Fruit fly (Drosophila melanogaster): ENCODE results near the gene CG12147.
A peak's percentile ranks its signal among the peaks of the same experiment; 100 is the strongest.

Gene CG12147

dm6 chr3R:5393742-5394391, 33.2 kb downstream of the CG12147 start, which contains the start of gene CG1172:
CG1172 (plus strand) TSS chr3R:5393922.
- TF ChIP-seq CG15710 (tag; optimal IDR thresholded peaks at IDR 0.05) (no peak), CG4496 (GFP tag; IDR thresholded peaks at IDR 0.05) (0 out of 3 replicates have a peak, but pooled peaks have one; percentile 17)

dm6 chr3R:5392621-5393020, 34.4 kb downstream of the CG12147 start, which contains the start of gene kkv:
kkv (minus strand) TSS chr3R:5392866.
- no peak for TF ChIP-seq gl (tag; optimal IDR thresholded peaks at IDR 0.05)
- no peak for TF ChIP-seq CG13204 (GFP tag; optimal IDR thresholded peaks at IDR 0.05)
- TF ChIP-seq CG34367 (tag; optimal IDR thresholded peaks at IDR 0.05) = no peak
- no peak for TF ChIP-seq Pif1B (GFP tag; optimal IDR thresholded peaks at IDR 0.05)
- no peak for TF ChIP-seq D1 (tag; optimal IDR thresholded peaks at IDR 0.05)
- no peak for TF ChIP-seq CG14655 (GFP tag; optimal IDR thresholded peaks at IDR 0.05)
- no peak for TF ChIP-seq CG15710 (tag; optimal IDR thresholded peaks at IDR 0.05)
- no peak for TF ChIP-seq CG17806 (tag; optimal IDR thresholded peaks at IDR 0.05)
- TF ChIP-seq Ets98B (GFP tag; IDR thresholded peaks at IDR 0.05) = peak; percentile 42; the same call in 1 of the 2 replicates
- TF ChIP-seq CG8301 (tag; optimal IDR thresholded peaks at IDR 0.05) = no peak
- no peak for TF ChIP-seq CG9948 (tag; optimal IDR thresholded peaks at IDR 0.05)
- no peak for TF ChIP-seq Snoo (tag; optimal IDR thresholded peaks at IDR 0.05)
- TF ChIP-seq EcR (GFP tag; optimal IDR thresholded peaks at IDR 0.05) = peak; percentile 58
- no peak; the same call in 1 of the 2 replicates for TF ChIP-seq rn (GFP tag; IDR thresholded peaks at IDR 0.05)

dm6 chr3R:5392033-5392432, 35.0 kb downstream of the CG12147 start:
- TF ChIP-seq CG14655 (GFP tag; optimal IDR thresholded peaks at IDR 0.05) (peak; percentile 37), CG13204 (GFP tag; optimal IDR thresholded peaks at IDR 0.05) (no peak), CG8301 (tag; optimal IDR thresholded peaks at IDR 0.05) (peak; percentile 15)

dm6 chr3R:5390095-5390663, 36.9 kb downstream of the CG12147 start:
- TF ChIP-seq CG10348 (GFP tag; IDR thresholded peaks at IDR 0.05) (0 out of 2 replicates have a peak, but pooled peaks have one; percentile 21), gl (tag; optimal IDR thresholded peaks at IDR 0.05) (no peak), CG32121 (GFP tag; IDR thresholded peaks at IDR 0.05) (no peak), Snoo (tag; optimal IDR thresholded peaks at IDR 0.05) (no peak), CG17806 (tag; optimal IDR thresholded peaks at IDR 0.05) (no peak), CG13204 (GFP tag; optimal IDR thresholded peaks at IDR 0.05) (peak; percentile 40), D1 (tag; optimal IDR thresholded peaks at IDR 0.05) (no peak), EcR (GFP tag; optimal IDR thresholded peaks at IDR 0.05) (peak; percentile 82)

- TF ChIP-seq CG8159 (tag; optimal IDR thresholded peaks at IDR 0.05) (peak; percentile 42), CG15710 (tag; optimal IDR thresholded peaks at IDR 0.05) (peak; percentile 6), CG14655 (GFP tag; optimal IDR thresholded peaks at IDR 0.05) (peak; percentile 65), CG9948 (tag; optimal IDR thresholded peaks at IDR 0.05) (peak; percentile 67), CG34367 (tag; optimal IDR thresholded peaks at IDR 0.05) (peak; percentile 4), rn (GFP tag; IDR thresholded peaks at IDR 0.05) (no peak), Pif1A (GFP tag; optimal IDR thresholded peaks at IDR 0.05) (no peak), CG17806 (tag; optimal IDR thresholded peaks at IDR 0.05) (peak; percentile 52), Pif1B (GFP tag; optimal IDR thresholded peaks at IDR 0.05) (no peak), CG10348 (GFP tag; IDR thresholded peaks at IDR 0.05) (no peak), CG8301 (tag; optimal IDR thresholded peaks at IDR 0.05) (peak; percentile 42), CG12605 (GFP tag; IDR thresholded peaks at IDR 0.05) (no peak), fd96Ca (GFP tag; IDR thresholded peaks at IDR 0.05) (no peak)
Measured at dm6 chr3R:5389435-5389834, 37.6 kb downstream of the CG12147 start.

- TF ChIP-seq EcR (GFP tag; optimal IDR thresholded peaks at IDR 0.05) (peak; percentile 79), CG12605 (GFP tag; IDR thresholded peaks at IDR 0.05) (no peak), CG9948 (tag; optimal IDR thresholded peaks at IDR 0.05) (no peak), CG4496 (GFP tag; IDR thresholded peaks at IDR 0.05) (no peak), CG13204 (GFP tag; optimal IDR thresholded peaks at IDR 0.05) (peak; percentile 17), D1 (tag; optimal IDR thresholded peaks at IDR 0.05) (no peak), CG34367 (tag; optimal IDR thresholded peaks at IDR 0.05) (no peak)
Measured at dm6 chr3R:5389034-5389433, 38.0 kb downstream of the CG12147 start.

- TF ChIP-seq CG12605 (GFP tag; IDR thresholded peaks at IDR 0.05) = no peak
- no peak for TF ChIP-seq CG10348 (GFP tag; IDR thresholded peaks at IDR 0.05)
- TF ChIP-seq CG34367 (tag; optimal IDR thresholded peaks at IDR 0.05) = no peak
- TF ChIP-seq CG14655 (GFP tag; optimal IDR thresholded peaks at IDR 0.05) = no peak
- no peak for TF ChIP-seq CG17806 (tag; optimal IDR thresholded peaks at IDR 0.05)
- no peak for TF ChIP-seq CG8159 (tag; optimal IDR thresholded peaks at IDR 0.05)
- TF ChIP-seq CG8301 (tag; optimal IDR thresholded peaks at IDR 0.05) = no peak
- TF ChIP-seq CG13204 (GFP tag; optimal IDR thresholded peaks at IDR 0.05) = no peak
- no peak for TF ChIP-seq CG15710 (tag; optimal IDR thresholded peaks at IDR 0.05)
- TF ChIP-seq Ets98B (GFP tag; IDR thresholded peaks at IDR 0.05) = no peak
- no peak for TF ChIP-seq CG4496 (GFP tag; IDR thresholded peaks at IDR 0.05)
- no peak for TF ChIP-seq Pif1B (GFP tag; optimal IDR thresholded peaks at IDR 0.05)
- no peak for TF ChIP-seq fd96Ca (GFP tag; IDR thresholded peaks at IDR 0.05)
- TF ChIP-seq EcR (GFP tag; optimal IDR thresholded peaks at IDR 0.05) = no peak
- TF ChIP-seq rn (GFP tag; IDR thresholded peaks at IDR 0.05) = no peak
- TF ChIP-seq CG9948 (tag; optimal IDR thresholded peaks at IDR 0.05) = no peak
- no peak for TF ChIP-seq CG32121 (GFP tag; IDR thresholded peaks at IDR 0.05)
- no peak for TF ChIP-seq Pif1A (GFP tag; optimal IDR thresholded peaks at IDR 0.05)
Measured at dm6 chr3R:5387996-5388395, 39.1 kb downstream of the CG12147 start.

Measured in whole organism, pupa.